Worm (Caenorhabditis elegans) whole organism, midembryonic: ENCODE data around the gene T05C12.4.

Source experiments
- T22C8.4 ChIP-seq: fragments of 200-800 bp; sonication (Bioruptor generic); IDR thresholded peaks from 2 replicates; pipeline ENCODE4 v1.3.6; 2022; ENCODE audit warnings: missing genetic modification characterization, missing compliant biosample characterization
- cog-1 ChIP-seq: sonication (generic microtip); optimal IDR thresholded peaks from 2 replicates; lab custom pipeline; 2016; ENCODE audit warnings: missing genetic modification characterization, missing compliant biosample characterization
- flt-1 ChIP-seq: fragments of 200-800 bp; sonication (Bioruptor generic); IDR thresholded peaks from 2 replicates; pipeline ENCODE4 v1.3.6; 2022; ENCODE audit warnings: missing genetic modification characterization, missing compliant biosample characterization
- klf-2 ChIP-seq: fragments of 200-800 bp; sonication (Bioruptor generic); conservative IDR thresholded peaks from 2 replicates; pipeline ENCODE4 v1.3.6; 2022; ENCODE audit warnings: missing genetic modification reagents, missing genetic modification characterization, missing compliant biosample characterization
- med-1 ChIP-seq: sonication (generic microtip); optimal IDR thresholded peaks from 2 replicates; lab custom pipeline; 2017; ENCODE audit warnings: missing genetic modification characterization, mild to moderate bottlenecking, missing compliant biosample characterization, antibody characterized with exemption, missing genetic modification reagents; ENCODE audit not compliant: insufficient read depth
- ref-1 ChIP-seq: fragments of 200-800 bp; sonication (Bioruptor generic); conservative IDR thresholded peaks from 2 replicates; pipeline ENCODE4 v1.3.6; 2022; ENCODE audit warnings: missing genetic modification reagents, missing genetic modification characterization, missing compliant biosample characterization
- tab-1 ChIP-seq: fragments of 200-800 bp; sonication (Bioruptor generic); IDR thresholded peaks from 2 replicates; pipeline ENCODE4 v1.3.6; 2022; ENCODE audit warnings: missing genetic modification characterization, missing compliant biosample characterization
- ztf-23 ChIP-seq: fragments of 200-800 bp; sonication (Bioruptor generic); IDR thresholded peaks from 2 replicates; pipeline ENCODE4 v1.3.6; 2022; ENCODE audit warnings: missing genetic modification reagents, missing genetic modification characterization, missing compliant biosample characterization
- ztf-29 ChIP-seq: fragments of 200-800 bp; sonication (Bioruptor generic); IDR thresholded peaks from 2 replicates; pipeline ENCODE4 v1.3.6; 2022; ENCODE audit warnings: missing genetic modification reagents, missing genetic modification characterization, missing compliant biosample characterization

The T05C12.4 gene

ce11 chrII:8128273-8129039, 51.7 kb downstream of the T05C12.4 start:
- TF ChIP-seq cog-1 (tag; lab: Kevin White, UChicago) = no peak
- TF ChIP-seq klf-2 (GFP tag; lab: Robert Waterston, UW) = no peak
- TF ChIP-seq ref-1 (GFP tag; lab: Robert Waterston, UW) = no peak
- no peak for TF ChIP-seq ztf-29 (GFP tag; lab: Robert Waterston, UW)
- TF ChIP-seq T22C8.4 = no peak
- TF ChIP-seq med-1 = no peak
- TF ChIP-seq tab-1 = 0 out of 2 replicates have a peak, but pooled peaks have one; percentile 49
- peak; percentile 72 for TF ChIP-seq ztf-23 (GFP tag; lab: Robert Waterston, UW)
- TF ChIP-seq flt-1 (GFP tag; lab: Robert Waterston, UW) = 0 out of 2 replicates have a peak, but pooled peaks have one; percentile 33

- TF ChIP-seq klf-2 (GFP tag; lab: Robert Waterston, UW) (no peak), cog-1 (tag; lab: Kevin White, UChicago) (no peak), tab-1 (no peak)
Measured at ce11 chrII:8127794-8128193, 52.4 kb downstream of the T05C12.4 start.
